Fruit fly (Drosophila melanogaster) whole organism, embryonic: ENCODE results near the gene Alp13.

ENCODE experiments used
- B-H1 ChIP-seq: fragments of 200-800 bp; sonication (Bioruptor generic); IDR thresholded peaks from 3 replicates; pipeline ENCODE4 v1.3.6; 2022; ENCODE audit warnings: missing biosample characterization, missing genetic modification characterization
- Blimp-1 ChIP-seq: fragments of 200-800 bp; sonication (Bioruptor generic); optimal IDR thresholded peaks from 3 replicates; lab custom pipeline; 2018; ENCODE audit warnings: missing biosample characterization, missing genetic modification characterization, mild to moderate bottlenecking, moderate library complexity, missing genetic modification reagents
- CG10543 ChIP-seq: fragments of 200-800 bp; sonication (Bioruptor generic); optimal IDR thresholded peaks from 3 replicates; lab custom pipeline; 2017; ENCODE audit warnings: missing biosample characterization, mild to moderate bottlenecking, missing genetic modification characterization, moderate library complexity
- CG11247 ChIP-seq: fragments of 200-800 bp; sonication (Bioruptor generic); IDR thresholded peaks from 2 replicates; pipeline ENCODE4 v1.3.6; 2022; ENCODE audit warnings: missing biosample characterization, missing genetic modification characterization
- CG12155 ChIP-seq: fragments of 200-800 bp; sonication (Bioruptor generic); optimal IDR thresholded peaks from 3 replicates; lab custom pipeline; 2016; ENCODE audit warnings: missing biosample characterization, missing genetic modification characterization
- CG12236 ChIP-seq: fragments of 200-800 bp; sonication (Bioruptor generic); optimal IDR thresholded peaks from 2 replicates; lab custom pipeline; 2016; ENCODE audit warnings: missing biosample characterization, missing genetic modification characterization
- CG15696 ChIP-seq: fragments of 200-800 bp; sonication (Bioruptor generic); optimal IDR thresholded peaks from 2 replicates; lab custom pipeline; 2019; ENCODE audit warnings: missing biosample characterization, mild to moderate bottlenecking, missing genetic modification characterization, moderate library complexity
- CG17328 ChIP-seq: fragments of 200-800 bp; sonication (Bioruptor generic); IDR thresholded peaks from 2 replicates; pipeline ENCODE4 v1.3.6; 2022; ENCODE audit warnings: missing biosample characterization, missing genetic modification characterization
- CG17568 ChIP-seq: fragments of 200-800 bp; sonication (Bioruptor generic); optimal IDR thresholded peaks from 2 replicates; lab custom pipeline; 2018; ENCODE audit warnings: missing biosample characterization, mild to moderate bottlenecking, missing genetic modification characterization, moderate library complexity
- CG2116 ChIP-seq: fragments of 200-800 bp; sonication (Bioruptor generic); optimal IDR thresholded peaks from 3 replicates; lab custom pipeline; 2018; ENCODE audit warnings: missing biosample characterization, mild to moderate bottlenecking, missing genetic modification characterization
- CG2199 ChIP-seq: fragments of 200-800 bp; sonication (Bioruptor generic); IDR thresholded peaks from 3 replicates; pipeline ENCODE4 v1.3.6; 2022; ENCODE audit warnings: missing biosample characterization, missing genetic modification characterization
- CG33557 ChIP-seq: fragments of 200-800 bp; sonication (Bioruptor generic); optimal IDR thresholded peaks from 2 replicates; lab custom pipeline; 2019; ENCODE audit warnings: missing biosample characterization, mild to moderate bottlenecking, missing genetic modification characterization, moderate library complexity
- CG4328 ChIP-seq: fragments of 200-800 bp; sonication (Bioruptor generic); optimal IDR thresholded peaks from 3 replicates; lab custom pipeline; 2017; ENCODE audit warnings: missing biosample characterization, missing genetic modification reagents, missing genetic modification characterization
- CG43689 ChIP-seq: fragments of 200-800 bp; sonication (Bioruptor generic); IDR thresholded peaks from 2 replicates; pipeline ENCODE4 v1.3.6; 2022; ENCODE audit warnings: missing biosample characterization, missing genetic modification characterization
- CG6272 ChIP-seq: fragments of 200-800 bp; sonication (Bioruptor generic); IDR thresholded peaks from 2 replicates; pipeline ENCODE4 v1.3.6; 2022; ENCODE audit warnings: missing biosample characterization, missing genetic modification characterization
- CG6654 ChIP-seq: fragments of 200-800 bp; sonication (Bioruptor generic); optimal IDR thresholded peaks from 2 replicates; lab custom pipeline; 2017; ENCODE audit warnings: missing biosample characterization, mild to moderate bottlenecking, missing genetic modification characterization
- CG6854 ChIP-seq: fragments of 200-800 bp; sonication (Bioruptor generic); optimal IDR thresholded peaks from 3 replicates; lab custom pipeline; 2017; ENCODE audit warnings: missing biosample characterization, mild to moderate bottlenecking, missing genetic modification characterization
- CG7556 ChIP-seq: fragments of 200-800 bp; sonication (Bioruptor generic); optimal IDR thresholded peaks from 2 replicates; lab custom pipeline; 2017; ENCODE audit warnings: missing biosample characterization, mild to moderate bottlenecking, missing genetic modification characterization
- CG7839 ChIP-seq: fragments of 200-800 bp; sonication (Bioruptor generic); optimal IDR thresholded peaks from 3 replicates; lab custom pipeline; 2018; ENCODE audit warnings: missing biosample characterization, mild to moderate bottlenecking, missing genetic modification characterization, moderate library complexity
- CG8290 ChIP-seq, 3 experiments: fragments of 200-800 bp; sonication (Bioruptor generic); optimal IDR thresholded peaks; 2 replicates each; lab custom pipeline; 2016 to 2019; ENCODE audit warnings: missing biosample characterization in 3 of 3, missing genetic modification characterization in 3 of 3, mild to moderate bottlenecking in 2 of 3, moderate library complexity in 1 of 3
- CTCF ChIP-seq: fragments of 200-800 bp; sonication (Bioruptor generic); optimal IDR thresholded peaks from 2 replicates; lab custom pipeline; 2017; ENCODE audit warnings: missing biosample characterization, mild to moderate bottlenecking, missing genetic modification characterization, moderate library complexity
- Chrac-16 ChIP-seq: fragments of 200-800 bp; sonication (Bioruptor generic); optimal IDR thresholded peaks from 3 replicates; lab custom pipeline; 2016; ENCODE audit warnings: missing biosample characterization, missing genetic modification characterization
- D19A ChIP-seq: fragments of 200-800 bp; optimal IDR thresholded peaks from 3 replicates; lab custom pipeline; 2019; ENCODE audit warnings: missing biosample characterization, mild to moderate bottlenecking, missing genetic modification characterization, moderate library complexity
- Deaf1 ChIP-seq: fragments of 200-800 bp; optimal IDR thresholded peaks from 3 replicates; lab custom pipeline; 2019; ENCODE audit warnings: missing biosample characterization, mild to moderate bottlenecking, missing genetic modification characterization, moderate library complexity
- Dip2 ChIP-seq: fragments of 200-800 bp; sonication (Bioruptor generic); IDR thresholded peaks from 2 replicates; pipeline ENCODE4 v1.3.6; 2022; ENCODE audit warnings: missing biosample characterization, missing genetic modification characterization
- HLH4C ChIP-seq: fragments of 200-800 bp; sonication (Bioruptor generic); IDR thresholded peaks from 3 replicates; pipeline ENCODE4 v1.3.6; 2022; ENCODE audit warnings: missing biosample characterization, missing genetic modification characterization; ENCODE audit not compliant: partially characterized antibody
- Hmr ChIP-seq: fragments of 200-800 bp; sonication (Bioruptor generic); optimal IDR thresholded peaks from 3 replicates; lab custom pipeline; 2017; ENCODE audit warnings: mild to moderate bottlenecking, missing biosample characterization, missing genetic modification reagents, missing genetic modification characterization
- Lhr ChIP-seq: fragments of 200-800 bp; sonication (Bioruptor generic); optimal IDR thresholded peaks from 3 replicates; lab custom pipeline; 2017; ENCODE audit warnings: mild to moderate bottlenecking, missing biosample characterization, missing genetic modification reagents, missing genetic modification characterization
- Meics ChIP-seq: fragments of 200-800 bp; sonication (Bioruptor generic); optimal IDR thresholded peaks from 2 replicates; lab custom pipeline; 2017; ENCODE audit warnings: missing biosample characterization, mild to moderate bottlenecking, missing genetic modification characterization
- NfI ChIP-seq: fragments of 200-800 bp; sonication (Bioruptor generic); optimal IDR thresholded peaks from 3 replicates; lab custom pipeline; 2018; ENCODE audit warnings: missing biosample characterization, mild to moderate bottlenecking, missing genetic modification characterization, moderate library complexity
- Vsx1 ChIP-seq: fragments of 200-800 bp; sonication (Bioruptor generic); optimal IDR thresholded peaks from 2 replicates; lab custom pipeline; 2017; ENCODE audit warnings: missing biosample characterization, mild to moderate bottlenecking, missing genetic modification characterization, missing genetic modification reagents
- aop ChIP-seq: fragments of 200-800 bp; sonication (Bioruptor generic); IDR thresholded peaks from 2 replicates; pipeline ENCODE4 v1.3.6; 2022; ENCODE audit warnings: missing biosample characterization, missing genetic modification characterization
- bab2 ChIP-seq: fragments of 200-800 bp; sonication (Bioruptor generic); optimal IDR thresholded peaks from 2 replicates; lab custom pipeline; 2016; ENCODE audit warnings: missing biosample characterization, missing genetic modification characterization
- btn ChIP-seq: fragments of 200-800 bp; sonication (Bioruptor generic); optimal IDR thresholded peaks from 2 replicates; lab custom pipeline; 2016; ENCODE audit warnings: missing biosample characterization, missing genetic modification characterization
- crc ChIP-seq: fragments of 200-800 bp; sonication (Bioruptor generic); optimal IDR thresholded peaks from 2 replicates; lab custom pipeline; 2016; ENCODE audit warnings: missing biosample characterization, missing genetic modification characterization
- cwo ChIP-seq: fragments of 200-800 bp; sonication (Bioruptor generic); optimal IDR thresholded peaks from 3 replicates; lab custom pipeline; 2017; ENCODE audit warnings: missing biosample characterization, missing genetic modification characterization, mild to moderate bottlenecking, moderate library complexity, missing genetic modification reagents
- emc ChIP-seq: fragments of 200-800 bp; sonication (Bioruptor generic); optimal IDR thresholded peaks from 2 replicates; lab custom pipeline; 2016; ENCODE audit warnings: missing biosample characterization, missing genetic modification characterization
- en ChIP-seq: fragments of 200-800 bp; sonication (Bioruptor generic); optimal IDR thresholded peaks from 2 replicates; lab custom pipeline; 2016; ENCODE audit warnings: missing biosample characterization, missing genetic modification characterization
- fu2 ChIP-seq: fragments of 200-800 bp; sonication (Bioruptor generic); optimal IDR thresholded peaks from 2 replicates; lab custom pipeline; 2016; ENCODE audit warnings: missing biosample characterization, missing genetic modification characterization
- jigr1 ChIP-seq: fragments of 200-800 bp; sonication (Bioruptor generic); IDR thresholded peaks from 3 replicates; pipeline ENCODE4 v1.3.6; 2022; ENCODE audit warnings: missing biosample characterization, missing genetic modification characterization
- jing ChIP-seq: fragments of 200-800 bp; sonication (Bioruptor generic); optimal IDR thresholded peaks from 2 replicates; lab custom pipeline; 2018; ENCODE audit warnings: missing biosample characterization, mild to moderate bottlenecking, missing genetic modification characterization
- kah ChIP-seq: fragments of 200-800 bp; sonication (Bioruptor generic); optimal IDR thresholded peaks from 2 replicates; lab custom pipeline; 2018; ENCODE audit warnings: missing biosample characterization, mild to moderate bottlenecking, missing genetic modification characterization
- mirr ChIP-seq: fragments of 200-800 bp; sonication (Bioruptor generic); optimal IDR thresholded peaks from 3 replicates; lab custom pipeline; 2018; ENCODE audit warnings: missing biosample characterization, mild to moderate bottlenecking, missing genetic modification characterization
- pnt ChIP-seq: fragments of 200-800 bp; sonication (Bioruptor generic); optimal IDR thresholded peaks from 3 replicates; lab custom pipeline; 2016; ENCODE audit warnings: missing biosample characterization, missing genetic modification characterization
- repo ChIP-seq: fragments of 200-800 bp; sonication (Bioruptor generic); optimal IDR thresholded peaks from 2 replicates; lab custom pipeline; 2016; ENCODE audit warnings: missing biosample characterization, missing genetic modification characterization
- salm ChIP-seq: fragments of 200-800 bp; sonication (Bioruptor generic); optimal IDR thresholded peaks from 2 replicates; lab custom pipeline; 2018; ENCODE audit warnings: missing biosample characterization, mild to moderate bottlenecking, missing genetic modification characterization
- schlank ChIP-seq: fragments of 200-800 bp; sonication (Bioruptor generic); optimal IDR thresholded peaks from 2 replicates; lab custom pipeline; 2018; ENCODE audit warnings: missing biosample characterization, mild to moderate bottlenecking, missing genetic modification characterization
- sima ChIP-seq: fragments of 200-800 bp; sonication (Bioruptor generic); optimal IDR thresholded peaks from 2 replicates; lab custom pipeline; 2016; ENCODE audit warnings: missing biosample characterization, missing genetic modification characterization
- stwl ChIP-seq: fragments of 200-800 bp; sonication (Bioruptor generic); optimal IDR thresholded peaks from 3 replicates; lab custom pipeline; 2018; ENCODE audit warnings: missing biosample characterization, mild to moderate bottlenecking, missing genetic modification characterization, moderate library complexity
- twi ChIP-seq: fragments of 200-800 bp; optimal IDR thresholded peaks from 2 replicates; lab custom pipeline; 2019; ENCODE audit warnings: missing biosample characterization, mild to moderate bottlenecking, missing genetic modification characterization, moderate library complexity

The Alp13 gene

dm6 chr3R:10024032-10024712, 51.0 kb downstream of the Alp13 start (continued):
- TF ChIP-seq CG10543 (GFP tag; lab: Kevin White, UChicago) (peak; percentile 74), en (no peak), emc (GFP tag; lab: Kevin White, UChicago) (no peak), fu2 (GFP tag; lab: Kevin White, UChicago) (peak; percentile 21), CG12236 (GFP tag; lab: Kevin White, UChicago) (no peak), Vsx1 (no peak), CG33557 (GFP tag; lab: Kevin White, UChicago) (no peak), CG17328 (GFP tag; lab: Robert Waterston, UW) (peak; percentile 29; the same call in 1 of the 2 replicates), kah (no peak), repo (peak; percentile 26), CG7839 (tag; lab: Kevin White, UChicago) (no peak), jigr1 (GFP tag; lab: Robert Waterston, UW) (no peak), NfI (GFP tag; lab: Kevin White, UChicago) (no peak), Lhr (GFP tag; lab: Kevin White, UChicago) (no peak), salm (tag; lab: Kevin White, UChicago) (no peak), CG43689 (no peak), Deaf1 (tag; lab: Kevin White, UChicago) (no peak), D19A (tag; lab: Kevin White, UChicago) (peak; percentile 67), Meics (GFP tag; lab: Kevin White, UChicago) (peak; percentile 68), Chrac-16 (GFP tag; lab: Kevin White, UChicago) (no peak), jing (GFP tag; lab: Kevin White, UChicago) (no peak), CTCF (no peak), CG6854 (peak; percentile 43), Hmr (GFP tag; lab: Kevin White, UChicago) (peak; percentile 76), CG2116 (GFP tag; lab: Kevin White, UChicago) (no peak), B-H1 (GFP tag; lab: Robert Waterston, UW) (peak; percentile 30; the same call in 1 of the 3 replicates), cwo (GFP tag; lab: Kevin White, UChicago) (peak; percentile 37), CG12155 (no peak), HLH4C (no peak), pnt (GFP tag; lab: Kevin White, UChicago) (peak; percentile 5), aop (GFP tag; lab: Robert Waterston, UW) (no peak), CG2199 (GFP tag; lab: Robert Waterston, UW) (no peak), CG6654 (GFP tag; lab: Kevin White, UChicago) (no peak), CG7556 (GFP tag; lab: Kevin White, UChicago) (no peak), CG17568 (GFP tag; lab: Kevin White, UChicago) (no peak), CG6272 (0 out of 2 replicates have a peak, but pooled peaks have one; percentile 9), schlank (tag; lab: Kevin White, UChicago) (no peak), mirr (no peak), sima (GFP tag; lab: Kevin White, UChicago) (no peak), CG15696 (tag; lab: Kevin White, UChicago) (no peak), CG8290 (GFP tag; optimal IDR thresholded peaks at IDR 0.05; lab: Kevin White, UChicago) (no peak), CG8290 (tag; optimal IDR thresholded peaks at IDR 0.05; lab: Kevin White, UChicago) (no peak), crc (GFP tag; lab: Kevin White, UChicago) (no peak), CG4328 (GFP tag; lab: Kevin White, UChicago) (no peak), twi (tag; lab: Kevin White, UChicago) (no peak), CG11247 (GFP tag; lab: Robert Waterston, UW) (no peak), stwl (tag; lab: Kevin White, UChicago) (no peak), bab2 (peak; percentile 55), Dip2 (GFP tag; lab: Robert Waterston, UW) (no peak), Blimp-1 (GFP tag; lab: Kevin White, UChicago) (no peak), btn (GFP tag; lab: Kevin White, UChicago) (no peak)
